Worm (Caenorhabditis elegans) whole organism, young adult: ENCODE measurements around the gene C03H5.9.

Experiments
- B0336.3 ChIP-seq: fragments of 200-800 bp; sonication (Bioruptor generic); IDR thresholded peaks from 2 replicates; pipeline ENCODE4 v1.3.6; 2022; ENCODE audit warnings: missing genetic modification characterization, missing compliant biosample characterization
- C06A6.2 ChIP-seq: fragments of 200-800 bp; sonication (Bioruptor generic); conservative IDR thresholded peaks from 2 replicates; pipeline ENCODE4 v1.3.6; 2022; ENCODE audit warnings: missing genetic modification characterization, missing compliant biosample characterization
- F33H1.4 ChIP-seq: fragments of 200-800 bp; sonication (Bioruptor generic); IDR thresholded peaks from 2 replicates; pipeline ENCODE4 v1.3.6; 2022; ENCODE audit warnings: missing genetic modification reagents, missing genetic modification characterization, missing compliant biosample characterization
- F37B4.10 ChIP-seq: fragments of 200-800 bp; sonication (Bioruptor generic); IDR thresholded peaks from 2 replicates; pipeline ENCODE4 v1.3.6; 2022; ENCODE audit warnings: missing genetic modification characterization, missing compliant biosample characterization
- K12H6.12 ChIP-seq: fragments of 200-800 bp; sonication (Bioruptor generic); optimal IDR thresholded peaks from 2 replicates; lab custom pipeline; 2018; ENCODE audit warnings: mild to moderate bottlenecking, missing genetic modification characterization, missing compliant biosample characterization
- T26A5.8 ChIP-seq: sonication (generic microtip); optimal IDR thresholded peaks from 2 replicates; lab custom pipeline; 2016; ENCODE audit warnings: missing genetic modification characterization, missing compliant biosample characterization
- Y56A3A.18 ChIP-seq: fragments of 200-800 bp; sonication (Bioruptor generic); IDR thresholded peaks from 2 replicates; pipeline ENCODE4 v1.3.6; 2022; ENCODE audit warnings: missing genetic modification reagents, missing genetic modification characterization, missing compliant biosample characterization
- ccch-3 ChIP-seq: fragments of 200-800 bp; sonication (Bioruptor generic); optimal IDR thresholded peaks from 2 replicates; lab custom pipeline; 2018; ENCODE audit warnings: mild to moderate bottlenecking, missing genetic modification characterization, missing compliant biosample characterization
- cebp-1 ChIP-seq, 2 experiments: fragments of 200-800 bp in 1 of 2; sonication (Bioruptor generic) in 1 of 2; sonication (generic microtip) in 1 of 2; IDR thresholded peaks in 1 of 2; optimal IDR thresholded peaks in 1 of 2; 2 replicates each; pipeline versions ENCODE4 v1.3.6 to Lab custom; 2017 to 2022; ENCODE audit warnings: missing compliant biosample characterization in 2 of 2, missing genetic modification characterization in 2 of 2, mild to moderate bottlenecking in 1 of 2, missing genetic modification reagents in 1 of 2, moderate library complexity in 1 of 2
- ceh-27 ChIP-seq: fragments of 200-800 bp; sonication (Bioruptor generic); optimal IDR thresholded peaks from 2 replicates; lab custom pipeline; 2018; ENCODE audit warnings: mild to moderate bottlenecking, missing genetic modification characterization, moderate library complexity, missing compliant biosample characterization
- ceh-91 ChIP-seq: fragments of 200-800 bp; sonication (Bioruptor generic); IDR thresholded peaks from 2 replicates; pipeline ENCODE4 v1.3.6; 2022; ENCODE audit warnings: missing genetic modification reagents, missing genetic modification characterization, missing compliant biosample characterization
- die-1 ChIP-seq: sonication (generic microtip); optimal IDR thresholded peaks from 2 replicates; lab custom pipeline; 2016; ENCODE audit warnings: missing genotype, mild to moderate bottlenecking, missing genetic modification characterization, missing compliant biosample characterization
- dpl-1 ChIP-seq: fragments of 150-350 bp; optimal IDR thresholded peaks from 2 replicates; lab custom pipeline; 2014; ENCODE audit warnings: missing biosample characterization, missing genetic modification reagents, missing genetic modification characterization
- efl-1 ChIP-seq: fragments of 150-350 bp; optimal IDR thresholded peaks from 2 replicates; lab custom pipeline; 2014; ENCODE audit warnings: missing biosample characterization, missing genetic modification reagents, missing genetic modification characterization
- egrh-3 ChIP-seq: fragments of 200-800 bp; sonication (Bioruptor generic); IDR thresholded peaks from 2 replicates; pipeline ENCODE4 v1.3.6; 2022; ENCODE audit warnings: missing genetic modification reagents, missing genetic modification characterization, missing compliant biosample characterization
- ets-4 ChIP-seq: fragments of 200-800 bp; sonication (Bioruptor generic); optimal IDR thresholded peaks from 2 replicates; lab custom pipeline; 2018; ENCODE audit warnings: mild to moderate bottlenecking, missing genetic modification characterization, missing compliant biosample characterization
- hmg-1.2 ChIP-seq: fragments of 200-800 bp; sonication (Bioruptor generic); IDR thresholded peaks from 2 replicates; pipeline ENCODE4 v1.3.6; 2022; ENCODE audit warnings: missing genetic modification reagents, missing genetic modification characterization, missing compliant biosample characterization
- lag-1 ChIP-seq: fragments of 200-800 bp; sonication (Bioruptor generic); IDR thresholded peaks from 2 replicates; pipeline ENCODE4 v1.3.6; 2022; ENCODE audit warnings: missing genetic modification reagents, missing genetic modification characterization, missing compliant biosample characterization
- let-607 ChIP-seq, 2 experiments: fragments of 200-800 bp in 1 of 2; sonication (Bioruptor generic) in 1 of 2; sonication (generic microtip) in 1 of 2; optimal IDR thresholded peaks; 2 replicates each; lab custom pipeline; 2016 to 2018; ENCODE audit warnings: mild to moderate bottlenecking in 2 of 2, missing compliant biosample characterization in 2 of 2, missing genetic modification characterization in 2 of 2, moderate library complexity in 2 of 2, missing genotype in 1 of 2
- lin-35 ChIP-seq, 3 experiments: fragments of 150-350 bp in 2 of 3; sonication (generic microtip) in 1 of 3; optimal IDR thresholded peaks; 2 replicates each; lab custom pipeline; 2014 to 2018; ENCODE audit warnings: missing biosample characterization in 3 of 3, missing genetic modification characterization in 3 of 3, missing genetic modification reagents in 3 of 3
- lir-1 ChIP-seq: fragments of 200-800 bp; sonication (Bioruptor generic); conservative IDR thresholded peaks from 2 replicates; pipeline ENCODE4 v1.3.6; 2022; ENCODE audit warnings: missing genetic modification reagents, missing genetic modification characterization, missing compliant biosample characterization
- lsl-1 ChIP-seq: fragments of 200-800 bp; sonication (Bioruptor generic); optimal IDR thresholded peaks from 2 replicates; lab custom pipeline; 2018; ENCODE audit warnings: mild to moderate bottlenecking, missing genetic modification characterization, moderate library complexity, missing compliant biosample characterization
- mcd-1 ChIP-seq: fragments of 200-800 bp; sonication (Bioruptor generic); IDR thresholded peaks from 2 replicates; pipeline ENCODE4 v1.3.6; 2022; ENCODE audit warnings: missing genetic modification reagents, missing genetic modification characterization, missing compliant biosample characterization
- nfya-1 ChIP-seq: sonication (generic microtip); optimal IDR thresholded peaks from 2 replicates; lab custom pipeline; 2017; ENCODE audit warnings: antibody characterized with exemption, missing compliant biosample characterization, missing genetic modification characterization, borderline replicate concordance; ENCODE audit not compliant: insufficient read depth
- nfyb-1 ChIP-seq: fragments of 200-800 bp; sonication (Bioruptor generic); IDR thresholded peaks from 2 replicates; pipeline ENCODE4 v1.3.6; 2022; ENCODE audit warnings: missing genetic modification reagents, missing genetic modification characterization, missing compliant biosample characterization
- rcor-1 ChIP-seq: fragments of 200-800 bp; sonication (Bioruptor generic); IDR thresholded peaks from 2 replicates; pipeline ENCODE4 v1.3.6; 2022; ENCODE audit warnings: missing genetic modification reagents, missing genetic modification characterization, missing compliant biosample characterization
- sdz-38 ChIP-seq: sonication (generic microtip); optimal IDR thresholded peaks from 2 replicates; lab custom pipeline; 2016; ENCODE audit warnings: missing genotype, missing genetic modification characterization, missing compliant biosample characterization
- sptf-2 ChIP-seq: fragments of 200-800 bp; sonication (Bioruptor generic); optimal IDR thresholded peaks from 2 replicates; lab custom pipeline; 2018; ENCODE audit warnings: mild to moderate bottlenecking, missing genetic modification characterization, missing compliant biosample characterization
- zfh-2 ChIP-seq: fragments of 200-800 bp; sonication (Bioruptor generic); conservative IDR thresholded peaks from 2 replicates; pipeline ENCODE4 v1.3.6; 2022; ENCODE audit warnings: missing genetic modification reagents, missing genetic modification characterization, missing compliant biosample characterization

C03H5.9 gene

ce11 chrII:385957-386356 lies 7.5 kb downstream of the C03H5.9 start, which contains the start of gene C03H5.3 (continued):
- TF ChIP-seq lsl-1 (GFP tag; lab: Kevin White, UChicago) (peak; percentile 33), die-1 (no peak), efl-1 (peak; percentile 67), lag-1 (GFP tag; lab: Robert Waterston, UW) (no peak), ccch-3 (GFP tag; lab: Kevin White, UChicago) (no peak), cebp-1 (GFP tag; IDR thresholded peaks at IDR 0.05; lab: Robert Waterston, UW) (no peak), cebp-1 (tag; optimal IDR thresholded peaks at IDR 0.05; lab: Kevin White, UChicago) (no peak), lin-35 (GFP tag; optimal IDR thresholded peaks at IDR 0.05; lab: Kevin White, UChicago) (peak in 1 of 3 experiments; percentile 74), ets-4 (no peak), sptf-2 (GFP tag; lab: Kevin White, UChicago) (no peak), F33H1.4 (GFP tag; lab: Robert Waterston, UW) (peak; percentile 45), B0336.3 (no peak), ceh-27 (GFP tag; lab: Kevin White, UChicago) (no peak), dpl-1 (GFP tag; lab: Kevin White, UChicago) (peak; percentile 64), mcd-1 (GFP tag; lab: Robert Waterston, UW) (peak; percentile 50), ceh-91 (peak; percentile 33; the same call in 1 of the 2 replicates)
- TF ChIP-seq, all 124 proteins: peak for 15

- no peak for TF ChIP-seq rcor-1 (GFP tag; lab: Robert Waterston, UW)
- no peak for TF ChIP-seq C06A6.2 (GFP tag; lab: Robert Waterston, UW)
- no peak for TF ChIP-seq Y56A3A.18 (GFP tag; lab: Robert Waterston, UW)
- no peak for TF ChIP-seq K12H6.12
- TF ChIP-seq hmg-1.2: peak; percentile 46; the same call in 1 of the 2 replicates
Measured at ce11 chrII:387844-388355, 9.4 kb downstream of the C03H5.9 start.

- TF ChIP-seq rcor-1 (GFP tag; lab: Robert Waterston, UW) (no peak), egrh-3 (GFP tag; lab: Robert Waterston, UW) (no peak), sdz-38 (tag; lab: Kevin White, UChicago) (no peak)
Measured at ce11 chrII:388533-388932, 10.1 kb downstream of the C03H5.9 start, which contains the start of gene nstp-4. Gene nstp-4 (plus strand): TSS chrII:388833.

- no peak for TF ChIP-seq lir-1 (GFP tag; lab: Robert Waterston, UW)
- 0 out of 2 replicates have a peak, but pooled peaks have one; percentile 33 for TF ChIP-seq zfh-2 (GFP tag; lab: Robert Waterston, UW)
Measured at ce11 chrII:399321-399720, 20.9 kb downstream of the C03H5.9 start, which contains the start of gene C03H5.6. Gene C03H5.6 (minus strand): TSS chrII:399421.

- TF ChIP-seq T26A5.8 (tag; lab: Kevin White, UChicago) (no peak), nfyb-1 (GFP tag; lab: Robert Waterston, UW) (no peak), F37B4.10 (GFP tag; lab: Robert Waterston, UW) (no peak), let-607 (tag; optimal IDR thresholded peaks at IDR 0.05; lab: Kevin White, UChicago) (no peak), nfya-1 (no peak)
Measured at ce11 chrII:400167-400566, 21.7 kb downstream of the C03H5.9 start.

- TF ChIP-seq ceh-91: no peak
- TF ChIP-seq zfh-2 (GFP tag; lab: Robert Waterston, UW): 0 out of 2 replicates have a peak, but pooled peaks have one; percentile 26
Measured at ce11 chrII:401211-401610, 22.8 kb downstream of the C03H5.9 start.
